Fruit fly (Drosophila melanogaster) whole organism, embryonic: ENCODE measurements around the gene CG15728.

ENCODE experiments used
- Bgb ChIP-seq: fragments of 200-800 bp; sonication (Bioruptor generic); IDR thresholded peaks from 2 replicates; pipeline ENCODE4 v1.3.6; 2022; ENCODE audit warnings: missing biosample characterization, missing genetic modification characterization; ENCODE audit not compliant: partially characterized antibody
- Blimp-1 ChIP-seq: fragments of 200-800 bp; sonication (Bioruptor generic); optimal IDR thresholded peaks from 3 replicates; lab custom pipeline; 2018; ENCODE audit warnings: missing biosample characterization, missing genetic modification characterization, mild to moderate bottlenecking, moderate library complexity, missing genetic modification reagents
- CG10267 ChIP-seq: fragments of 200-800 bp; sonication (Bioruptor generic); optimal IDR thresholded peaks from 2 replicates; lab custom pipeline; 2018; ENCODE audit warnings: missing biosample characterization, mild to moderate bottlenecking, missing genetic modification characterization, moderate library complexity
- CG10321 ChIP-seq: fragments of 200-800 bp; sonication (Bioruptor generic); IDR thresholded peaks from 2 replicates; pipeline ENCODE4 v1.3.6; 2022; ENCODE audit warnings: missing biosample characterization, missing genetic modification characterization
- CG12659 ChIP-seq: fragments of 200-800 bp; sonication (Bioruptor generic); optimal IDR thresholded peaks from 3 replicates; lab custom pipeline; 2017; ENCODE audit warnings: mild to moderate bottlenecking, missing biosample characterization, missing genetic modification reagents, missing genetic modification characterization
- CG13123 ChIP-seq: fragments of 200-800 bp; sonication (Bioruptor generic); optimal IDR thresholded peaks from 2 replicates; lab custom pipeline; 2016; ENCODE audit warnings: missing biosample characterization, missing genetic modification characterization
- CG14710 ChIP-seq: fragments of 200-800 bp; sonication (Bioruptor generic); optimal IDR thresholded peaks from 3 replicates; lab custom pipeline; 2019; ENCODE audit warnings: missing biosample characterization, mild to moderate bottlenecking, missing genetic modification characterization, moderate library complexity
- CG14965 ChIP-seq: fragments of 200-800 bp; sonication (Bioruptor generic); optimal IDR thresholded peaks from 2 replicates; lab custom pipeline; 2016; ENCODE audit warnings: missing biosample characterization, missing genetic modification characterization, borderline replicate concordance
- CG15269 ChIP-seq: fragments of 200-800 bp; sonication (Bioruptor generic); optimal IDR thresholded peaks from 2 replicates; lab custom pipeline; 2018; ENCODE audit warnings: missing biosample characterization, mild to moderate bottlenecking, missing genetic modification characterization, moderate library complexity
- CG1792 ChIP-seq: fragments of 200-800 bp; sonication (Bioruptor generic); optimal IDR thresholded peaks from 2 replicates; lab custom pipeline; 2016; ENCODE audit warnings: missing biosample characterization, missing genetic modification characterization
- CG2202 ChIP-seq: fragments of 200-800 bp; sonication (Bioruptor generic); optimal IDR thresholded peaks from 2 replicates; lab custom pipeline; 2018; ENCODE audit warnings: missing biosample characterization, mild to moderate bottlenecking, missing genetic modification characterization
- CG31224 ChIP-seq: fragments of 200-800 bp; sonication (Bioruptor generic); IDR thresholded peaks from 2 replicates; pipeline ENCODE4 v1.3.6; 2022; ENCODE audit warnings: missing biosample characterization, missing genetic modification characterization
- CG5245 ChIP-seq: fragments of 200-800 bp; sonication (Bioruptor generic); optimal IDR thresholded peaks from 3 replicates; lab custom pipeline; 2016; ENCODE audit warnings: missing biosample characterization, missing genetic modification characterization
- CG6272 ChIP-seq: fragments of 200-800 bp; sonication (Bioruptor generic); IDR thresholded peaks from 2 replicates; pipeline ENCODE4 v1.3.6; 2022; ENCODE audit warnings: missing biosample characterization, missing genetic modification characterization
- CG8089 ChIP-seq: fragments of 200-800 bp; sonication (Bioruptor generic); optimal IDR thresholded peaks from 3 replicates; lab custom pipeline; 2016; ENCODE audit warnings: missing biosample characterization, missing genetic modification characterization
- CG8478 ChIP-seq: fragments of >200 bp; optimal IDR thresholded peaks from 2 replicates; lab custom pipeline; 2018
- CG9817 ChIP-seq: fragments of 200-800 bp; sonication (Bioruptor generic); optimal IDR thresholded peaks from 2 replicates; lab custom pipeline; 2018; ENCODE audit warnings: missing biosample characterization, mild to moderate bottlenecking, missing genetic modification characterization, moderate library complexity
- Chrac-16 ChIP-seq: fragments of 200-800 bp; sonication (Bioruptor generic); optimal IDR thresholded peaks from 3 replicates; lab custom pipeline; 2016; ENCODE audit warnings: missing biosample characterization, missing genetic modification characterization
- CkIIα-i1 ChIP-seq: fragments of 200-800 bp; sonication (Bioruptor generic); IDR thresholded peaks from 2 replicates; pipeline ENCODE4 v1.3.6; 2022; ENCODE audit warnings: missing biosample characterization, missing genetic modification characterization
- Dp ChIP-seq: fragments of 200-800 bp; sonication (Bioruptor generic); optimal IDR thresholded peaks from 2 replicates; lab custom pipeline; 2018; ENCODE audit warnings: missing biosample characterization, mild to moderate bottlenecking, missing genetic modification characterization, moderate library complexity
- Ets65A ChIP-seq: fragments of 200-800 bp; sonication (Bioruptor generic); peaks from one replicate; lab custom pipeline; 2016; ENCODE audit warnings: missing biosample characterization, missing genetic modification characterization
- Gsc ChIP-seq: fragments of 200-800 bp; sonication (Bioruptor generic); IDR thresholded peaks from 2 replicates; pipeline ENCODE4 v1.3.6; 2022; ENCODE audit warnings: missing biosample characterization, missing genetic modification characterization
- H2.0 ChIP-seq: fragments of 200-800 bp; sonication (Bioruptor generic); IDR thresholded peaks from 2 replicates; pipeline ENCODE4 v1.3.6; 2022; ENCODE audit warnings: missing biosample characterization, missing genetic modification characterization
- HLHmδ ChIP-seq: fragments of 200-800 bp; sonication (Bioruptor generic); optimal IDR thresholded peaks from 2 replicates; lab custom pipeline; 2018; ENCODE audit warnings: missing biosample characterization, mild to moderate bottlenecking, missing genetic modification characterization, moderate library complexity
- Hey ChIP-seq: fragments of 200-800 bp; sonication (Bioruptor generic); optimal IDR thresholded peaks from 3 replicates; lab custom pipeline; 2018; ENCODE audit warnings: missing biosample characterization, mild to moderate bottlenecking, missing genetic modification characterization
- Mrtf ChIP-seq: fragments of 200-800 bp; sonication (Bioruptor generic); IDR thresholded peaks from 3 replicates; pipeline ENCODE4 v1.3.6; 2022; ENCODE audit warnings: missing biosample characterization, missing genetic modification characterization
- NK7.1 ChIP-seq: fragments of 200-800 bp; sonication (Bioruptor generic); optimal IDR thresholded peaks from 3 replicates; lab custom pipeline; 2016; ENCODE audit warnings: missing biosample characterization, missing genetic modification characterization
- Oaz ChIP-seq: fragments of 200-800 bp; sonication (Bioruptor generic); IDR thresholded peaks from 2 replicates; pipeline ENCODE4 v1.3.6; 2022; ENCODE audit warnings: missing biosample characterization, missing genetic modification characterization
- Poxn ChIP-seq: fragments of 200-800 bp; sonication (Bioruptor generic); IDR thresholded peaks from 2 replicates; pipeline ENCODE4 v1.3.6; 2022; ENCODE audit warnings: missing biosample characterization, missing genetic modification characterization
- Rfx ChIP-seq: fragments of 200-800 bp; sonication (Bioruptor generic); IDR thresholded peaks from 2 replicates; pipeline ENCODE4 v1.3.6; 2022; ENCODE audit warnings: missing biosample characterization, missing genetic modification characterization
- bowl ChIP-seq: fragments of 200-800 bp; sonication (Bioruptor generic); IDR thresholded peaks from 2 replicates; pipeline ENCODE4 v1.3.6; 2022; ENCODE audit warnings: missing biosample characterization, missing genetic modification characterization
- br ChIP-seq: fragments of >200 bp; optimal IDR thresholded peaks from 2 replicates; lab custom pipeline; 2017
- caup ChIP-seq: fragments of 200-800 bp; sonication (Bioruptor generic); optimal IDR thresholded peaks from 3 replicates; lab custom pipeline; 2017; ENCODE audit warnings: missing biosample characterization, mild to moderate bottlenecking, missing genetic modification characterization, moderate library complexity; ENCODE audit not compliant: severe bottlenecking
- cwo ChIP-seq: fragments of 200-800 bp; sonication (Bioruptor generic); optimal IDR thresholded peaks from 3 replicates; lab custom pipeline; 2017; ENCODE audit warnings: missing biosample characterization, missing genetic modification characterization, mild to moderate bottlenecking, moderate library complexity, missing genetic modification reagents
- dmrt11E ChIP-seq: fragments of 200-800 bp; sonication (Bioruptor generic); optimal IDR thresholded peaks from 3 replicates; lab custom pipeline; 2018; ENCODE audit warnings: missing biosample characterization, mild to moderate bottlenecking, missing genetic modification characterization, moderate library complexity
- eve ChIP-seq, 2 experiments: fragments of >200 bp; optimal IDR thresholded peaks; 2 replicates each; lab custom pipeline; 2017; ENCODE audit warnings: missing biosample characterization in 2 of 2, missing genetic modification characterization in 2 of 2
- eyg ChIP-seq: fragments of 200-800 bp; sonication (Bioruptor generic); optimal IDR thresholded peaks from 3 replicates; lab custom pipeline; 2016; ENCODE audit warnings: missing biosample characterization, missing genetic modification characterization
- fu2 ChIP-seq: fragments of 200-800 bp; sonication (Bioruptor generic); optimal IDR thresholded peaks from 2 replicates; lab custom pipeline; 2016; ENCODE audit warnings: missing biosample characterization, missing genetic modification characterization
- gem ChIP-seq: fragments of 200-800 bp; sonication (Bioruptor generic); optimal IDR thresholded peaks from 2 replicates; lab custom pipeline; 2019; ENCODE audit warnings: missing biosample characterization, mild to moderate bottlenecking, missing genetic modification characterization, moderate library complexity
- grn ChIP-seq: fragments of 200-800 bp; sonication (Bioruptor generic); optimal IDR thresholded peaks from 3 replicates; lab custom pipeline; 2017; ENCODE audit warnings: missing biosample characterization, missing genetic modification characterization
- hb ChIP-seq: fragments of 200-800 bp; sonication (Bioruptor generic); IDR thresholded peaks from 3 replicates; pipeline ENCODE4 v1.3.6; 2022; ENCODE audit warnings: missing biosample characterization, missing genetic modification characterization; ENCODE audit not compliant: partially characterized antibody
- ken ChIP-seq: fragments of 200-800 bp; sonication (Bioruptor generic); IDR thresholded peaks from 3 replicates; pipeline ENCODE4 v1.3.6; 2022; ENCODE audit warnings: missing biosample characterization, missing genetic modification characterization
- maf-S ChIP-seq: fragments of 200-800 bp; sonication (Bioruptor generic); optimal IDR thresholded peaks from 2 replicates; lab custom pipeline; 2016; ENCODE audit warnings: missing biosample characterization, missing genetic modification characterization
- nmo ChIP-seq: fragments of 200-800 bp; sonication (Bioruptor generic); optimal IDR thresholded peaks from 2 replicates; lab custom pipeline; 2018; ENCODE audit warnings: missing biosample characterization, mild to moderate bottlenecking, missing genetic modification characterization, moderate library complexity
- odd ChIP-seq: fragments of 200-800 bp; sonication (Bioruptor generic); optimal IDR thresholded peaks from 2 replicates; lab custom pipeline; 2017; ENCODE audit warnings: missing biosample characterization, mild to moderate bottlenecking, missing genetic modification characterization
- pfk ChIP-seq: fragments of 200-800 bp; sonication (Bioruptor generic); optimal IDR thresholded peaks from 2 replicates; lab custom pipeline; 2018; ENCODE audit warnings: missing biosample characterization, mild to moderate bottlenecking, missing genetic modification characterization, moderate library complexity
- sna ChIP-seq: fragments of 200-800 bp; sonication (Bioruptor generic); IDR thresholded peaks from 2 replicates; pipeline ENCODE4 v1.3.6; 2022; ENCODE audit warnings: missing biosample characterization, missing genetic modification characterization; ENCODE audit not compliant: partially characterized antibody
- sr ChIP-seq: fragments of 200-800 bp; sonication (Bioruptor generic); IDR thresholded peaks from 3 replicates; pipeline ENCODE4 v1.3.6; 2022; ENCODE audit warnings: missing biosample characterization, missing genetic modification characterization
- tio ChIP-seq: fragments of 200-800 bp; sonication (Bioruptor generic); optimal IDR thresholded peaks from 2 replicates; lab custom pipeline; 2017; ENCODE audit warnings: missing biosample characterization, missing genetic modification characterization, inconsistent platforms
- twi ChIP-seq: fragments of 200-800 bp; optimal IDR thresholded peaks from 2 replicates; lab custom pipeline; 2019; ENCODE audit warnings: missing biosample characterization, mild to moderate bottlenecking, missing genetic modification characterization, moderate library complexity
- tx ChIP-seq: fragments of 200-800 bp; sonication (Bioruptor generic); optimal IDR thresholded peaks from 2 replicates; lab custom pipeline; 2016; ENCODE audit warnings: missing biosample characterization, missing genetic modification characterization

CG15728 gene

DNA sequence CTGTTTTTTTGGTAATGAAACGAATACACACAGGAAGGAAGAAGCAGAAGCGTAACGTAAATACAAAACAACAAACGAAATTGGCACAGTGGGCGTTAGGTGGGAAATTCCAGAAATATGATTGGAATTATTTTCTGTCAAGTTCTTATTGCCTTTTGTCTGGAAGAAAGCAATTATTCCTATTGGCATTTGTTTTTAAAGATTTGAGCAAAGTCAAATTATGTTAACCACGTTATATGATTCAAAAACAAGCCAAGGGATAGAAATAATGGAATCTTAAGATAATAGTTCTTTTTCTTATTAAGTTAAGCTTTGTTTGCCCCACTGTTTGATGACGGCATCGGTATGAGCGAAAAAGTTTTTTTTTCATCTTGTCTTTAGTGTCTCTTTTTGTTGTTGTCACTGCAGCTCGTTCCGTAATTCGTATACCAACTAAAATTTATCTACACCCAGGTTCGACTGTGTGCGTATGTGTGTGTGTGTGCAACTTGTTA is 44.5 kb upstream of the CG15728 start (continued):
- peak; percentile 87 for TF ChIP-seq CG13123 (GFP tag; lab: Kevin White, UChicago)
- TF ChIP-seq odd (GFP tag; lab: Kevin White, UChicago), result peak; percentile 93
- TF ChIP-seq Chrac-16 (GFP tag; lab: Kevin White, UChicago), result peak; percentile 90
- TF ChIP-seq eyg, result peak; percentile 95
- TF ChIP-seq cwo (GFP tag; lab: Kevin White, UChicago), result peak; percentile 94
- TF ChIP-seq pfk, result no peak
- TF ChIP-seq br, result no peak
- TF ChIP-seq NK7.1 (GFP tag; lab: Kevin White, UChicago), result peak; percentile 92
- peak; percentile 68; the same call in 1 of the 2 replicates for TF ChIP-seq Poxn
- peak; percentile 96 for TF ChIP-seq CG9817
- peak; percentile 75 for TF ChIP-seq Gsc (GFP tag; lab: Robert Waterston, UW)
- peak; percentile 84 for TF ChIP-seq bowl
- TF ChIP-seq CG2202 (tag; lab: Kevin White, UChicago), result peak; percentile 72
- no peak for TF ChIP-seq CkIIα-i1
- peak; percentile 88 for TF ChIP-seq Blimp-1
- TF ChIP-seq Oaz (GFP tag; lab: Robert Waterston, UW), result peak; percentile 91
- TF ChIP-seq CG8089 (GFP tag; lab: Kevin White, UChicago), result peak; percentile 92
- peak; percentile 95 for TF ChIP-seq tio (GFP tag; lab: Kevin White, UChicago)
- TF ChIP-seq nmo (GFP tag; lab: Kevin White, UChicago), result peak; percentile 97
- TF ChIP-seq grn (GFP tag; lab: Kevin White, UChicago), result peak; percentile 39
- TF ChIP-seq caup (GFP tag; lab: Kevin White, UChicago), result peak; percentile 96
- TF ChIP-seq CG10267, result peak; percentile 86
- no peak for TF ChIP-seq CG8478 (lab: Kevin White, UChicago)
- TF ChIP-seq CG5245 (GFP tag; lab: Kevin White, UChicago), result peak; percentile 81
- TF ChIP-seq H2.0 (GFP tag; lab: Robert Waterston, UW), result peak; percentile 88
- TF ChIP-seq CG14710 (tag; lab: Kevin White, UChicago), result peak; percentile 83
- peak; percentile 84 for TF ChIP-seq dmrt11E
- TF ChIP-seq CG10321, result peak; percentile 76; the same call in 1 of the 2 replicates
- no peak for TF ChIP-seq hb (GFP tag; lab: Robert Waterston, UW)
- peak; percentile 96 for TF ChIP-seq fu2 (GFP tag; lab: Kevin White, UChicago)
- peak; percentile 77 for TF ChIP-seq twi (tag; lab: Kevin White, UChicago)
- TF ChIP-seq CG6272 (GFP tag; lab: Robert Waterston, UW), result peak; percentile 80
- TF ChIP-seq ken (GFP tag; lab: Robert Waterston, UW), result peak; percentile 87
- TF ChIP-seq eve (GFP tag; optimal IDR thresholded peaks at IDR 0.05; lab: Kevin White, UChicago), result peak in 1 of 2 experiments; percentile 98
- peak; percentile 98 for TF ChIP-seq CG15269 (tag; lab: Kevin White, UChicago)
- TF ChIP-seq tx (GFP tag; lab: Kevin White, UChicago), result peak; percentile 96
- no peak for TF ChIP-seq sna
- TF ChIP-seq CG14965 (GFP tag; lab: Kevin White, UChicago), result peak; percentile 73
- TF ChIP-seq CG12659 (GFP tag; lab: Kevin White, UChicago), result peak; percentile 97
- peak; percentile 40 for TF ChIP-seq Hey (tag; lab: Kevin White, UChicago)
- no peak for TF ChIP-seq HLHmδ
- peak; percentile 98 for TF ChIP-seq gem (tag; lab: Kevin White, UChicago)
- TF ChIP-seq CG1792 (GFP tag; lab: Kevin White, UChicago), result peak; percentile 91
- TF ChIP-seq Dp, result peak; percentile 0
- TF ChIP-seq maf-S (GFP tag; lab: Kevin White, UChicago), result peak; percentile 95
- peak; percentile 99 for TF ChIP-seq Ets65A (GFP tag; lab: Kevin White, UChicago)
- peak; percentile 87 for TF ChIP-seq CG31224 (GFP tag; lab: Robert Waterston, UW)
- peak; percentile 68; the same call in 1 of the 3 replicates for TF ChIP-seq sr (GFP tag; lab: Robert Waterston, UW)
- TF ChIP-seq Mrtf (GFP tag; lab: Robert Waterston, UW), result peak; percentile 87
- TF ChIP-seq Rfx (GFP tag; lab: Robert Waterston, UW), result peak; percentile 94
- no peak for TF ChIP-seq Bgb (GFP tag; lab: Robert Waterston, UW)
